Fruit fly (Drosophila melanogaster): ENCODE results near the gene Srx.
A peak's percentile ranks its signal among the peaks of the same experiment; 100 is the strongest.

The Srx gene

DNA sequence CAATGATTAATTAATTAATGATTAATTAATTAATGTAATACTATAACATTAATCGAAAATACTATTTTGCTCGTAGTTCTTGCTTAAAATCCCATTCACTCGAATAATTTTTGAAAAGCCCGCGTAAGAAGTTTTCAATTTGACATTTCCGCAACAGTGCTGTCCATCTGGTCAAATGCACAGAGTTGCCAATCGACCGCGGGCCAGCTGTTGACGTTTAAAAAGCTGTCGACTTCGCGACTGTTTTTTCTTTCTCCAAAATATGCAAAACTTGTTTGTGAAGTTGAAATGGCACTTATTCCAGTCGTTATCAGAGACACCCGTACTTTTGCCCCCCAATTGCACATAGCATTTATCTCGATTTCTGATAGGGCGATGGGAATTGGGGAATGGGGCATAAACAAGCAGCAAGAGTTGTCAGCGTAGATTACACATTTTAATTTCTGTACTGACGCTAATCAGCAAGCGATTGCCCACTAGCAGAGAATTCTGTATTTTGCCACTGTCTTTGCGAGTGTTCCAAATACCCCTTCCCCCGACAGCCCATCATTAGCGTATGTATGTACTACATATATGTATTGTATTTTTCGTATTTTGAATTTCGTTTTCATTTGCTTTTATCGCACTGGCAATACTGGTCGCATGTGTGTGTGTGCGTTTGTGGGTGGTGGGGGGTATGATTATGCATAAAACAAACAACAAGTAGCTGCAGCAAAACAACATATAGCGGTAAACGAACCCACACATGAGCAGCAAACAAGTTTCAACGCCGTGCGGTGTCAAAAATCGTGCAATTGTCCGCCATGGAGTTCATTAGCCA, at the start of gene Srx (continued):
- TF ChIP-seq CG12391 (tag; optimal IDR thresholded peaks at IDR 0.05) (no peak), caup (GFP tag; optimal IDR thresholded peaks at IDR 0.05; ENCODE audit: severe bottlenecking) (peak; percentile 21), Hr39 (optimal IDR thresholded peaks at IDR 0.05) (no peak), CG12155 (GFP tag; optimal IDR thresholded peaks at IDR 0.05) (no peak), CG5245 (GFP tag; optimal IDR thresholded peaks at IDR 0.05) (no peak), CG5180 (GFP tag; optimal IDR thresholded peaks at IDR 0.05) (no peak), tgo (GFP tag; IDR thresholded peaks at IDR 0.05) (no peak), CG7786 (GFP tag; optimal IDR thresholded peaks at IDR 0.05) (no peak), CG4730 (GFP tag; IDR thresholded peaks at IDR 0.05) (no peak), Mrtf (GFP tag; IDR thresholded peaks at IDR 0.05) (no peak), MTF-1 (GFP tag; optimal IDR thresholded peaks at IDR 0.05; ENCODE audit: borderline replicate concordance) (no peak), CG12769 (tag; optimal IDR thresholded peaks at IDR 0.05) (no peak), CG3995 (GFP tag; optimal IDR thresholded peaks at IDR 0.05) (no peak), tna (GFP tag; IDR thresholded peaks at IDR 0.05; ENCODE audit: partially characterized antibody) (no peak), MBD-R2 (GFP tag; IDR thresholded peaks at IDR 0.05) (peak; percentile 33; the same call in 1 of the 2 replicates), CG30431 (GFP tag; optimal IDR thresholded peaks at IDR 0.05) (no peak), CG31365 (tag; optimal IDR thresholded peaks at IDR 0.05) (no peak), Fer1 (GFP tag; optimal IDR thresholded peaks at IDR 0.05) (peak; percentile 23), CG13296 (GFP tag; optimal IDR thresholded peaks at IDR 0.05) (peak; percentile 25), CG31224 (GFP tag; IDR thresholded peaks at IDR 0.05) (no peak), HmgD (GFP tag; optimal IDR thresholded peaks at IDR 0.05) (no peak), Atf6 (GFP tag; IDR thresholded peaks at IDR 0.05) (no peak), CG1024 (GFP tag; IDR thresholded peaks at IDR 0.05) (no peak), al (GFP tag; IDR thresholded peaks at IDR 0.05) (no peak), Eip74EF (GFP tag; optimal IDR thresholded peaks at IDR 0.05) (no peak), CG8359 (GFP tag; optimal IDR thresholded peaks at IDR 0.05; ENCODE audit: borderline replicate concordance) (no peak), Dad (GFP tag; optimal IDR thresholded peaks at IDR 0.05) (no peak), CG10366 (GFP tag; IDR thresholded peaks at IDR 0.05) (no peak), bcd (GFP tag; optimal IDR thresholded peaks at IDR 0.05) (peak; percentile 2), btn (GFP tag; optimal IDR thresholded peaks at IDR 0.05) (no peak), ash1 (GFP tag; optimal IDR thresholded peaks at IDR 0.05) (no peak), zen (tag; optimal IDR thresholded peaks at IDR 0.05) (no peak), CG10147 (GFP tag; optimal IDR thresholded peaks at IDR 0.05) (no peak), CG14441 (GFP tag; IDR thresholded peaks at IDR 0.05) (0 out of 2 replicates have a peak, but pooled peaks have one; percentile 33), fd96Cb (tag; optimal IDR thresholded peaks at IDR 0.05) (no peak), CG11093 (GFP tag; IDR thresholded peaks at IDR 0.05) (no peak), Ets65A (GFP tag) (peak; percentile 68), CG12219 (GFP tag; optimal IDR thresholded peaks at IDR 0.05) (no peak), CG2678 (tag; optimal IDR thresholded peaks at IDR 0.05) (peak; percentile 50), tap (tag; optimal IDR thresholded peaks at IDR 0.05) (no peak), CG4854 (GFP tag; optimal IDR thresholded peaks at IDR 0.05) (no peak), CG8765 (GFP tag; IDR thresholded peaks at IDR 0.05) (no peak), z (GFP tag; IDR thresholded peaks at IDR 0.05) (no peak), Drgx (GFP tag; IDR thresholded peaks at IDR 0.05) (peak; percentile 39; the same call in 1 of the 2 replicates), Sry-β (GFP tag; optimal IDR thresholded peaks at IDR 0.05) (no peak), CG18262 (tag; optimal IDR thresholded peaks at IDR 0.05) (no peak), emc (GFP tag; optimal IDR thresholded peaks at IDR 0.05) (no peak), Dp (GFP tag; optimal IDR thresholded peaks at IDR 0.05) (peak; percentile 86), CG14860 (GFP tag; IDR thresholded peaks at IDR 0.05; ENCODE audit: partially characterized antibody) (no peak)
